Worm (Caenorhabditis elegans) whole organism, L3 larva: Measurements from ENCODE around the gene C29F5.1.

Experiments
- R02D3.7 ChIP-seq: fragments of 150-350 bp; optimal IDR thresholded peaks from 2 replicates; lab custom pipeline; 2014; ENCODE audit warnings: missing biosample characterization, missing genetic modification characterization
- ZK546.5 ChIP-seq: sonication (generic microtip); optimal IDR thresholded peaks from 2 replicates; lab custom pipeline; 2017; ENCODE audit warnings: missing biosample characterization, missing genetic modification characterization
- aly-2 ChIP-seq: fragments of 150-350 bp; optimal IDR thresholded peaks from 2 replicates; lab custom pipeline; 2014; ENCODE audit warnings: missing biosample characterization, missing genetic modification characterization
- ama-1 ChIP-seq: fragments of 150-350 bp; optimal IDR thresholded peaks from 2 replicates; lab custom pipeline; 2018
- ceh-28 ChIP-seq: fragments of 150-350 bp; optimal IDR thresholded peaks from 2 replicates; lab custom pipeline; 2014; ENCODE audit warnings: missing biosample characterization, missing genetic modification reagents, missing genetic modification characterization
- ceh-9 ChIP-seq: sonication (generic microtip); optimal IDR thresholded peaks from 2 replicates; lab custom pipeline; 2018; ENCODE audit warnings: missing biosample characterization, missing genetic modification characterization
- egl-27 ChIP-seq: sonication (generic microtip); optimal IDR thresholded peaks from 4 replicates; lab custom pipeline; 2017; ENCODE audit warnings: missing biosample characterization, missing genetic modification reagents, missing genetic modification characterization
- egl-5 ChIP-seq: fragments of 150-350 bp; optimal IDR thresholded peaks from 2 replicates; lab custom pipeline; 2017; ENCODE audit warnings: missing biosample characterization, missing genetic modification reagents, missing genetic modification characterization, inconsistent platforms
- elt-1 ChIP-seq: fragments of 150-350 bp; optimal IDR thresholded peaks from 2 replicates; lab custom pipeline; 2014; ENCODE audit warnings: missing biosample characterization, missing genetic modification characterization
- elt-2 ChIP-seq: sonication (generic microtip); optimal IDR thresholded peaks from 2 replicates; lab custom pipeline; 2016; ENCODE audit warnings: missing genetic modification reagents, mild to moderate bottlenecking, missing genetic modification characterization, missing compliant biosample characterization
- elt-3 ChIP-seq, 3 experiments: fragments of 150-350 bp in 1 of 3; sonication (generic microtip) in 2 of 3; optimal IDR thresholded peaks; 2 replicates in 2 of 3; 4 replicates in 1 of 3; lab custom pipeline; 2014 to 2017; ENCODE audit warnings: missing biosample characterization in 3 of 3, missing genetic modification characterization in 3 of 3
- fkh-10 ChIP-seq: sonication (generic microtip); optimal IDR thresholded peaks from 2 replicates; lab custom pipeline; 2017; ENCODE audit warnings: missing biosample characterization, missing genetic modification reagents, missing genetic modification characterization
- fkh-2 ChIP-seq: fragments of 150-350 bp; optimal IDR thresholded peaks from 2 replicates; lab custom pipeline; 2014; ENCODE audit warnings: missing biosample characterization, missing genetic modification reagents, missing genetic modification characterization
- hmg-11 ChIP-seq: sonication (generic microtip); optimal IDR thresholded peaks from 2 replicates; lab custom pipeline; 2016; ENCODE audit warnings: missing genetic modification characterization, missing compliant biosample characterization
- jun-1 ChIP-seq: fragments of 150-350 bp; optimal IDR thresholded peaks from 2 replicates; lab custom pipeline; 2014; ENCODE audit warnings: missing biosample characterization, missing genetic modification reagents, missing genetic modification characterization
- lin-15B ChIP-seq: fragments of 150-350 bp; optimal IDR thresholded peaks from 2 replicates; lab custom pipeline; 2014; ENCODE audit warnings: missing biosample characterization, missing genetic modification characterization
- lin-39 ChIP-seq: fragments of 150-350 bp; optimal IDR thresholded peaks from 2 replicates; lab custom pipeline; 2018; ENCODE audit warnings: missing biosample characterization, missing genetic modification reagents, missing genetic modification characterization
- lsy-12 ChIP-seq: sonication (generic microtip); optimal IDR thresholded peaks from 2 replicates; lab custom pipeline; 2016; ENCODE audit warnings: mild to moderate bottlenecking, missing genetic modification characterization, missing compliant biosample characterization
- mdl-1 ChIP-seq: fragments of 150-350 bp; optimal IDR thresholded peaks from 2 replicates; lab custom pipeline; 2014; ENCODE audit warnings: missing biosample characterization, missing genetic modification characterization
- mml-1 ChIP-seq: fragments of 150-350 bp; sonication (generic microtip); optimal IDR thresholded peaks from 3 replicates; lab custom pipeline; 2014; ENCODE audit warnings: missing biosample characterization, missing genetic modification characterization
- nfya-1 ChIP-seq: sonication (generic microtip); optimal IDR thresholded peaks from 2 replicates; lab custom pipeline; 2017; ENCODE audit warnings: missing genetic modification characterization, mild to moderate bottlenecking, missing compliant biosample characterization, antibody characterized with exemption, moderate library complexity; ENCODE audit not compliant: insufficient read depth
- nhr-11 ChIP-seq: fragments of 150-350 bp; optimal IDR thresholded peaks from 2 replicates; lab custom pipeline; 2014; ENCODE audit warnings: missing biosample characterization, missing genetic modification characterization
- nhr-12 ChIP-seq: fragments of 150-350 bp; optimal IDR thresholded peaks from 2 replicates; lab custom pipeline; 2014; ENCODE audit warnings: missing biosample characterization, missing genetic modification characterization
- nhr-23 ChIP-seq: fragments of 150-350 bp; optimal IDR thresholded peaks from 2 replicates; lab custom pipeline; 2014; ENCODE audit warnings: missing biosample characterization, missing genetic modification reagents, missing genetic modification characterization
- nhr-237 ChIP-seq: fragments of 150-350 bp; optimal IDR thresholded peaks from 2 replicates; lab custom pipeline; 2014; ENCODE audit warnings: missing biosample characterization, missing genetic modification characterization
- nhr-25 ChIP-seq: sonication (generic microtip); optimal IDR thresholded peaks from 2 replicates; lab custom pipeline; 2017; ENCODE audit warnings: missing biosample characterization, missing genetic modification characterization
- nhr-28 ChIP-seq: fragments of 150-350 bp; optimal IDR thresholded peaks from 2 replicates; lab custom pipeline; 2014; ENCODE audit warnings: missing biosample characterization, missing genetic modification characterization
- nhr-43 ChIP-seq: sonication (generic microtip); optimal IDR thresholded peaks from 2 replicates; lab custom pipeline; 2016; ENCODE audit warnings: mild to moderate bottlenecking, missing genetic modification characterization, missing compliant biosample characterization; ENCODE audit not compliant: poor library complexity, severe bottlenecking
- nhr-76 ChIP-seq: fragments of 150-350 bp; sonication (generic microtip); optimal IDR thresholded peaks from 5 replicates; lab custom pipeline; 2014; ENCODE audit warnings: missing biosample characterization, missing genetic modification characterization
- nhr-77 ChIP-seq: fragments of 150-350 bp; optimal IDR thresholded peaks from 2 replicates; lab custom pipeline; 2014; ENCODE audit warnings: missing biosample characterization, missing genetic modification characterization
- pha-4 ChIP-seq: fragments of 150-350 bp; optimal IDR thresholded peaks from 2 replicates; lab custom pipeline; 2014; ENCODE audit warnings: missing biosample characterization, missing genetic modification reagents, missing genetic modification characterization
- pqm-1 ChIP-seq: fragments of 150-350 bp; optimal IDR thresholded peaks from 2 replicates; lab custom pipeline; 2017; ENCODE audit warnings: missing biosample characterization, missing genetic modification characterization, inconsistent platforms
- skn-1 ChIP-seq: fragments of 150-350 bp; optimal IDR thresholded peaks from 2 replicates; lab custom pipeline; 2014; ENCODE audit warnings: missing biosample characterization, missing genetic modification characterization
- snpc-4 ChIP-seq: fragments of 150-350 bp; optimal IDR thresholded peaks from 2 replicates; lab custom pipeline; 2014; ENCODE audit warnings: missing biosample characterization, missing genetic modification characterization
- tbx-2 ChIP-seq: sonication (generic microtip); optimal IDR thresholded peaks from 2 replicates; lab custom pipeline; 2016; ENCODE audit warnings: mild to moderate bottlenecking, missing genetic modification characterization, missing compliant biosample characterization
- unc-39 ChIP-seq: sonication (generic microtip); optimal IDR thresholded peaks from 4 replicates; lab custom pipeline; 2017; ENCODE audit warnings: missing biosample characterization, missing genetic modification characterization
- unc-62 ChIP-seq: fragments of 150-350 bp; sonication (generic microtip); optimal IDR thresholded peaks from 4 replicates; lab custom pipeline; 2014; ENCODE audit warnings: missing biosample characterization, missing genetic modification reagents, missing genetic modification characterization
- zag-1 ChIP-seq: fragments of 150-350 bp; optimal IDR thresholded peaks from 2 replicates; lab custom pipeline; 2014; ENCODE audit warnings: missing biosample characterization, missing genetic modification characterization
- ztf-11 ChIP-seq: fragments of 150-350 bp; optimal IDR thresholded peaks from 2 replicates; lab custom pipeline; 2014; ENCODE audit warnings: missing biosample characterization, missing genetic modification characterization
- ztf-4 ChIP-seq: fragments of 150-350 bp; optimal IDR thresholded peaks from 2 replicates; lab custom pipeline; 2014; ENCODE audit warnings: missing biosample characterization, missing genetic modification characterization

Gene C29F5.1

ce11 chrII:6281903-6282302 lies 21.4 kb upstream of the C29F5.1 start:
- peak; percentile 17 for TF ChIP-seq lin-15B (tag; lab: Kevin White, UChicago)
- no peak for TF ChIP-seq ZK546.5 (tag; lab: Kevin White, UChicago)
- TF ChIP-seq elt-2 = peak; percentile 66
- peak; percentile 9 for TF ChIP-seq pha-4 (tag; lab: Kevin White, UChicago)
- no peak for TF ChIP-seq nhr-12 (tag; lab: Kevin White, UChicago)
- peak; percentile 68 for TF ChIP-seq pqm-1 (tag; lab: Kevin White, UChicago)
- TF ChIP-seq ztf-11 (tag; lab: Kevin White, UChicago) = no peak

ce11 chrII:6283074-6283473 lies 20.3 kb upstream of the C29F5.1 start, which contains the start of gene F13H8.1:
Gene F13H8.1 (plus strand): TSS chrII:6283384.
- TF ChIP-seq unc-62 (no peak), lin-39 (tag; lab: Kevin White, UChicago) (no peak), tbx-2 (tag; lab: Kevin White, UChicago) (no peak), nhr-77 (no peak), nhr-23 (tag; lab: Kevin White, UChicago) (no peak), nhr-11 (tag; lab: Kevin White, UChicago) (no peak), ceh-9 (no peak), skn-1 (tag; lab: Kevin White, UChicago) (no peak), R02D3.7 (tag; lab: Kevin White, UChicago) (no peak), egl-27 (no peak), egl-5 (tag; lab: Kevin White, UChicago) (no peak), aly-2 (tag; lab: Kevin White, UChicago) (no peak), lin-15B (tag; lab: Kevin White, UChicago) (no peak), pqm-1 (tag; lab: Kevin White, UChicago) (peak; percentile 61), nhr-12 (tag; lab: Kevin White, UChicago) (no peak), snpc-4 (tag; lab: Kevin White, UChicago) (no peak), nhr-25 (tag; lab: Kevin White, UChicago) (no peak), zag-1 (tag; lab: Kevin White, UChicago) (no peak), nhr-43 (tag; lab: Kevin White, UChicago) (no peak), elt-1 (tag; lab: Kevin White, UChicago) (no peak), jun-1 (peak; percentile 21), ceh-28 (tag; lab: Kevin White, UChicago) (no peak), lsy-12 (no peak), nfya-1 (no peak), fkh-10 (GFP tag; lab: Kevin White, UChicago) (no peak), elt-2 (peak; percentile 88), mml-1 (no peak), nhr-237 (tag; lab: Kevin White, UChicago) (no peak), nhr-76 (no peak), pha-4 (tag; lab: Kevin White, UChicago) (peak; percentile 14), mdl-1 (tag; lab: Kevin White, UChicago) (no peak), hmg-11 (tag; lab: Kevin White, UChicago) (no peak), ama-1 (no peak)

ce11 chrII:6286865-6287264 lies 16.5 kb upstream of the C29F5.1 start, which contains the start of gene F13H8.6:
Gene F13H8.6 (minus strand): TSS chrII:6286965.
- TF ChIP-seq lin-39 (tag; lab: Kevin White, UChicago) (no peak), fkh-2 (tag; lab: Kevin White, UChicago) (no peak), elt-3 (tag; optimal IDR thresholded peaks at IDR 0.05; lab: Kevin White, UChicago) (no peak), nhr-28 (tag; lab: Kevin White, UChicago) (no peak), nhr-12 (tag; lab: Kevin White, UChicago) (no peak), lin-15B (tag; lab: Kevin White, UChicago) (no peak), nhr-77 (no peak), ceh-9 (no peak), ztf-4 (tag; lab: Kevin White, UChicago) (no peak), elt-2 (no peak), unc-39 (tag; lab: Kevin White, UChicago) (no peak), nhr-237 (tag; lab: Kevin White, UChicago) (no peak), pha-4 (tag; lab: Kevin White, UChicago) (no peak), nhr-25 (tag; lab: Kevin White, UChicago) (no peak), fkh-10 (GFP tag; lab: Kevin White, UChicago) (no peak), egl-27 (no peak)
- TF ChIP-seq, all 47 proteins: peak for 0
